Fruit fly (Drosophila melanogaster) whole organism, embryonic: Measurements from ENCODE around the gene RabGGTa.

Experiments
- CG11247 ChIP-seq: fragments of 200-800 bp; sonication (Bioruptor generic); IDR thresholded peaks from 2 replicates; pipeline ENCODE4 v1.3.6; 2022; ENCODE audit warnings: missing biosample characterization, missing genetic modification characterization
- CG11398 ChIP-seq: fragments of 200-800 bp; sonication (Bioruptor generic); optimal IDR thresholded peaks from 2 replicates; lab custom pipeline; 2016; ENCODE audit warnings: missing biosample characterization, missing genetic modification characterization
- CG12391 ChIP-seq: fragments of 200-800 bp; sonication (Bioruptor generic); optimal IDR thresholded peaks from 3 replicates; lab custom pipeline; 2018; ENCODE audit warnings: missing biosample characterization, mild to moderate bottlenecking, missing genetic modification characterization, moderate library complexity
- CG12744 ChIP-seq: fragments of 200-800 bp; sonication (Bioruptor generic); optimal IDR thresholded peaks from 2 replicates; lab custom pipeline; 2016; ENCODE audit warnings: missing biosample characterization, missing genetic modification characterization
- CG16813 ChIP-seq: fragments of 200-800 bp; sonication (Bioruptor generic); IDR thresholded peaks from 3 replicates; pipeline ENCODE4 v1.3.6; 2022; ENCODE audit warnings: missing biosample characterization, missing genetic modification characterization; ENCODE audit not compliant: partially characterized antibody
- CG16863 ChIP-seq: fragments of 200-800 bp; sonication (Bioruptor generic); optimal IDR thresholded peaks from 3 replicates; lab custom pipeline; 2016; ENCODE audit warnings: missing biosample characterization, missing genetic modification characterization
- CG32532 ChIP-seq: fragments of 200-800 bp; sonication (Bioruptor generic); IDR thresholded peaks from 2 replicates; pipeline ENCODE4 v1.3.6; 2022; ENCODE audit warnings: missing biosample characterization, missing genetic modification characterization
- CG6175 ChIP-seq: fragments of 200-800 bp; sonication (Bioruptor generic); IDR thresholded peaks from 3 replicates; pipeline ENCODE4 v1.3.6; 2022; ENCODE audit warnings: missing biosample characterization, missing genetic modification characterization
- CG7839 ChIP-seq: fragments of 200-800 bp; sonication (Bioruptor generic); optimal IDR thresholded peaks from 3 replicates; lab custom pipeline; 2018; ENCODE audit warnings: missing biosample characterization, mild to moderate bottlenecking, missing genetic modification characterization, moderate library complexity
- CG8089 ChIP-seq: fragments of 200-800 bp; sonication (Bioruptor generic); optimal IDR thresholded peaks from 3 replicates; lab custom pipeline; 2016; ENCODE audit warnings: missing biosample characterization, missing genetic modification characterization
- Nf-YC ChIP-seq: fragments of 200-800 bp; optimal IDR thresholded peaks from 3 replicates; lab custom pipeline; 2019; ENCODE audit warnings: missing biosample characterization, mild to moderate bottlenecking, missing genetic modification characterization, moderate library complexity
- ase ChIP-seq: fragments of 200-800 bp; sonication (Bioruptor generic); IDR thresholded peaks from 3 replicates; pipeline ENCODE4 v1.3.6; 2022; ENCODE audit warnings: missing biosample characterization, missing genetic modification characterization
- da ChIP-seq: fragments of 200-800 bp; sonication (Bioruptor generic); optimal IDR thresholded peaks from 2 replicates; lab custom pipeline; 2016; ENCODE audit warnings: missing biosample characterization, missing genetic modification characterization
- stc ChIP-seq: fragments of 200-800 bp; sonication (Bioruptor generic); IDR thresholded peaks from 2 replicates; pipeline ENCODE4 v1.3.6; 2022; ENCODE audit warnings: missing biosample characterization, missing genetic modification characterization
- z ChIP-seq: fragments of 200-800 bp; sonication (Bioruptor generic); IDR thresholded peaks from 3 replicates; pipeline ENCODE4 v1.3.6; 2022; ENCODE audit warnings: missing biosample characterization, missing genetic modification characterization

Gene RabGGTa

DNA sequence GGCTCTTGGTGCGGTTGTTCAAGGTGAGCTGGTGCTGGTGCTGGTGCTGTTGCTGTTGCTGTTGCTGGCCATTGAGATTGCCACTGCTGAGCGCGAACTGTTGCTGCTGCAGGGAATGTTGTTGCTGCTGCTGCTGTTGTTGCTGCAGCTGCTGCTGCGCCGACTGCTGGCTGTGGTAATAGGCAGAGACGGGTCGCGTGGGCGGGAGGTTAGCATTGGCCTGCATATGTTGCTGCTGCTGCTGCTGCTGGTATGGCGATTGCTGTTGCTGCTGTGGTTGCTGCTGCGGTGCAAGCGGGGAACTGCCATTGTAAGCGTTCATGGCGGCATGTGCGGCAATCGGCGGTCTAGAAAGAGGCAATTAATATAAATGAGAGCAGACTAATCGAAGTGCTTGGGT lies 48.1 kb downstream of the RabGGTa start:
- TF ChIP-seq Nf-YC (tag; lab: Kevin White, UChicago), result no peak
- 0 out of 3 replicates have a peak, but pooled peaks have one; percentile 28 for TF ChIP-seq CG16813 (GFP tag; lab: Robert Waterston, UW)
- no peak for TF ChIP-seq CG16863 (GFP tag; lab: Kevin White, UChicago)
- TF ChIP-seq stc (GFP tag; lab: Robert Waterston, UW), result no peak
- no peak for TF ChIP-seq CG11247 (GFP tag; lab: Robert Waterston, UW)
- TF ChIP-seq CG12744 (GFP tag; lab: Kevin White, UChicago), result no peak
- TF ChIP-seq CG32532 (GFP tag; lab: Robert Waterston, UW), result no peak
- TF ChIP-seq da (GFP tag; lab: Kevin White, UChicago), result no peak
- no peak for TF ChIP-seq ase (GFP tag; lab: Robert Waterston, UW)
- no peak for TF ChIP-seq CG7839
- 0 out of 3 replicates have a peak, but pooled peaks have one; percentile 11 for TF ChIP-seq CG6175 (GFP tag; lab: Robert Waterston, UW)
- no peak for TF ChIP-seq CG8089 (GFP tag; lab: Kevin White, UChicago)
- no peak for TF ChIP-seq z (GFP tag; lab: Robert Waterston, UW)
- TF ChIP-seq CG12391 (tag; lab: Kevin White, UChicago), result no peak
- no peak for TF ChIP-seq CG11398 (GFP tag; lab: Kevin White, UChicago)
